Fruit fly (Drosophila melanogaster) whole organism, embryonic: ENCODE results near the gene Hsp110.

Experiments
- Asciz ChIP-seq: fragments of 200-800 bp; sonication (Bioruptor generic); optimal IDR thresholded peaks from 2 replicates; lab custom pipeline; 2017; ENCODE audit warnings: missing biosample characterization, mild to moderate bottlenecking, missing genetic modification characterization, missing genetic modification reagents
- Awh ChIP-seq: fragments of 200-800 bp; sonication (Bioruptor generic); IDR thresholded peaks from 2 replicates; pipeline ENCODE4, ENCODE4 v1.3.6; 2022; ENCODE audit warnings: missing biosample characterization, missing genetic modification characterization
- BEAF-32 ChIP-seq: fragments of 200-800 bp; sonication (Bioruptor generic); optimal IDR thresholded peaks from 3 replicates; lab custom pipeline; 2017; ENCODE audit warnings: missing biosample characterization, missing genetic modification characterization, mild to moderate bottlenecking, moderate library complexity, missing genetic modification reagents
- Bteb2 ChIP-seq: fragments of 200-800 bp; sonication (Bioruptor generic); optimal IDR thresholded peaks from 2 replicates; lab custom pipeline; 2016; ENCODE audit warnings: missing biosample characterization, missing genetic modification characterization
- CG11247 ChIP-seq: fragments of 200-800 bp; sonication (Bioruptor generic); IDR thresholded peaks from 2 replicates; pipeline ENCODE4 v1.3.6; 2022; ENCODE audit warnings: missing biosample characterization, missing genetic modification characterization
- CG12219 ChIP-seq: fragments of 200-800 bp; sonication (Bioruptor generic); optimal IDR thresholded peaks from 3 replicates; lab custom pipeline; 2018; ENCODE audit warnings: missing biosample characterization, mild to moderate bottlenecking, missing genetic modification characterization
- CG2875 ChIP-seq: fragments of 200-800 bp; sonication (Bioruptor generic); optimal IDR thresholded peaks from 2 replicates; lab custom pipeline; 2017; ENCODE audit warnings: missing biosample characterization, mild to moderate bottlenecking, missing genetic modification characterization, missing genetic modification reagents
- CG31441 ChIP-seq: fragments of 200-800 bp; sonication (Bioruptor generic); IDR thresholded peaks from 2 replicates; pipeline ENCODE4 v1.3.6; 2022; ENCODE audit warnings: missing biosample characterization, missing genetic modification characterization
- CG33213 ChIP-seq: fragments of 200-800 bp; sonication (Bioruptor generic); optimal IDR thresholded peaks from 3 replicates; lab custom pipeline; 2016; ENCODE audit warnings: missing biosample characterization, missing genetic modification characterization
- CG6765 ChIP-seq: fragments of 200-800 bp; sonication (Bioruptor generic); optimal IDR thresholded peaks from 3 replicates; lab custom pipeline; 2017; ENCODE audit warnings: missing biosample characterization, mild to moderate bottlenecking, missing genetic modification characterization
- CG7928 ChIP-seq: fragments of 200-800 bp; sonication (Bioruptor generic); optimal IDR thresholded peaks from 2 replicates; lab custom pipeline; 2017; ENCODE audit warnings: missing biosample characterization, mild to moderate bottlenecking, missing genetic modification characterization
- CG8359 ChIP-seq: fragments of 200-800 bp; sonication (Bioruptor generic); optimal IDR thresholded peaks from 2 replicates; lab custom pipeline; 2017; ENCODE audit warnings: missing biosample characterization, mild to moderate bottlenecking, missing genetic modification characterization, borderline replicate concordance
- CG8388 ChIP-seq: fragments of 200-800 bp; sonication (Bioruptor generic); optimal IDR thresholded peaks from 2 replicates; lab custom pipeline; 2019; ENCODE audit warnings: missing biosample characterization, mild to moderate bottlenecking, missing genetic modification characterization, moderate library complexity
- CG8924 ChIP-seq: fragments of 200-800 bp; optimal IDR thresholded peaks from 3 replicates; lab custom pipeline; 2019; ENCODE audit warnings: missing biosample characterization, mild to moderate bottlenecking, missing genetic modification characterization, moderate library complexity
- Ets97D ChIP-seq: fragments of 200-800 bp; sonication (Bioruptor generic); optimal IDR thresholded peaks from 3 replicates; lab custom pipeline; 2016; ENCODE audit warnings: missing biosample characterization, missing genetic modification characterization
- Hmr ChIP-seq: fragments of 200-800 bp; sonication (Bioruptor generic); optimal IDR thresholded peaks from 3 replicates; lab custom pipeline; 2017; ENCODE audit warnings: mild to moderate bottlenecking, missing biosample characterization, missing genetic modification reagents, missing genetic modification characterization
- Hmx ChIP-seq: fragments of 200-800 bp; sonication (Bioruptor generic); optimal IDR thresholded peaks from 2 replicates; lab custom pipeline; 2016; ENCODE audit warnings: missing biosample characterization, missing genetic modification characterization
- MBD-R2 ChIP-seq: fragments of 200-800 bp; sonication (Bioruptor generic); IDR thresholded peaks from 2 replicates; pipeline ENCODE4 v1.3.6; 2022; ENCODE audit warnings: missing biosample characterization, missing genetic modification characterization
- NC2β ChIP-seq: fragments of 200-800 bp; sonication (Bioruptor generic); optimal IDR thresholded peaks from 2 replicates; lab custom pipeline; 2016; ENCODE audit warnings: missing biosample characterization, missing genetic modification characterization
- NFAT ChIP-seq: fragments of 200-800 bp; sonication (Bioruptor generic); IDR thresholded peaks from 2 replicates; pipeline ENCODE4 v1.3.6; 2022; ENCODE audit warnings: missing biosample characterization, missing genetic modification characterization
- Nf-YA ChIP-seq: fragments of 200-800 bp; sonication (Bioruptor generic); IDR thresholded peaks from 2 replicates; pipeline ENCODE4 v1.3.6; 2022; ENCODE audit warnings: missing biosample characterization, missing genetic modification characterization
- Optix ChIP-seq: fragments of 200-800 bp; sonication (Bioruptor generic); IDR thresholded peaks from 3 replicates; pipeline ENCODE4 v1.3.6; 2022; ENCODE audit warnings: missing biosample characterization, missing genetic modification characterization
- Pdp1 ChIP-seq, 2 experiments: fragments of 200-800 bp; sonication (Bioruptor generic); optimal IDR thresholded peaks; 3 replicates each; lab custom pipeline; 2016; ENCODE audit warnings: missing biosample characterization in 2 of 2, missing genetic modification characterization in 2 of 2, mild to moderate bottlenecking in 1 of 2, moderate library complexity in 1 of 2
- Rfx ChIP-seq: fragments of 200-800 bp; sonication (Bioruptor generic); IDR thresholded peaks from 2 replicates; pipeline ENCODE4 v1.3.6; 2022; ENCODE audit warnings: missing biosample characterization, missing genetic modification characterization
- Sry-δ ChIP-seq: fragments of 200-800 bp; sonication (Bioruptor generic); optimal IDR thresholded peaks from 2 replicates; lab custom pipeline; 2016; ENCODE audit warnings: missing biosample characterization, missing genetic modification characterization
- abd-A ChIP-seq: fragments of 200-800 bp; sonication (Bioruptor generic); optimal IDR thresholded peaks from 3 replicates; lab custom pipeline; 2019; ENCODE audit warnings: missing biosample characterization, mild to moderate bottlenecking, missing genetic modification characterization, moderate library complexity
- az2 ChIP-seq: fragments of 200-800 bp; sonication (Bioruptor generic); optimal IDR thresholded peaks from 3 replicates; lab custom pipeline; 2016; ENCODE audit warnings: missing biosample characterization, missing genetic modification characterization
- chm ChIP-seq: fragments of 200-800 bp; sonication (Bioruptor generic); IDR thresholded peaks from 2 replicates; pipeline ENCODE4 v1.3.6; 2022; ENCODE audit warnings: missing biosample characterization, missing genetic modification characterization
- crol ChIP-seq: fragments of 200-800 bp; sonication (Bioruptor generic); IDR thresholded peaks from 2 replicates; pipeline ENCODE4 v1.3.6; 2022; ENCODE audit warnings: missing biosample characterization, missing genetic modification characterization
- cwo ChIP-seq: fragments of 200-800 bp; sonication (Bioruptor generic); optimal IDR thresholded peaks from 3 replicates; lab custom pipeline; 2017; ENCODE audit warnings: missing biosample characterization, missing genetic modification characterization, mild to moderate bottlenecking, moderate library complexity, missing genetic modification reagents
- disco-r ChIP-seq: fragments of 200-800 bp; sonication (Bioruptor generic); optimal IDR thresholded peaks from 2 replicates; lab custom pipeline; 2016; ENCODE audit warnings: missing biosample characterization, missing genetic modification characterization
- dm ChIP-seq: fragments of 200-800 bp; sonication (Bioruptor generic); optimal IDR thresholded peaks from 3 replicates; lab custom pipeline; 2016; ENCODE audit warnings: missing biosample characterization, missing genetic modification characterization
- dmrt99B ChIP-seq: fragments of 200-800 bp; sonication (Bioruptor generic); optimal IDR thresholded peaks from 2 replicates; lab custom pipeline; 2018; ENCODE audit warnings: missing biosample characterization, mild to moderate bottlenecking, missing genetic modification characterization, moderate library complexity
- dpn ChIP-seq, 2 experiments: fragments of 200-800 bp; sonication (Bioruptor generic); optimal IDR thresholded peaks; 3 replicates each; lab custom pipeline; 2016; ENCODE audit warnings: missing biosample characterization in 2 of 2, missing genetic modification characterization in 2 of 2
- fd64A ChIP-seq: fragments of 200-800 bp; sonication (Bioruptor generic); optimal IDR thresholded peaks from 3 replicates; lab custom pipeline; 2018; ENCODE audit warnings: missing biosample characterization, mild to moderate bottlenecking, missing genetic modification characterization
- fd96Cb ChIP-seq: fragments of 200-800 bp; sonication (Bioruptor generic); optimal IDR thresholded peaks from 2 replicates; lab custom pipeline; 2018; ENCODE audit warnings: missing biosample characterization, mild to moderate bottlenecking, missing genetic modification characterization, moderate library complexity
- fru ChIP-seq: fragments of >200 bp; optimal IDR thresholded peaks from 2 replicates; lab custom pipeline; 2017
- fu2 ChIP-seq: fragments of 200-800 bp; sonication (Bioruptor generic); optimal IDR thresholded peaks from 2 replicates; lab custom pipeline; 2016; ENCODE audit warnings: missing biosample characterization, missing genetic modification characterization
- kah ChIP-seq: fragments of 200-800 bp; sonication (Bioruptor generic); optimal IDR thresholded peaks from 2 replicates; lab custom pipeline; 2018; ENCODE audit warnings: missing biosample characterization, mild to moderate bottlenecking, missing genetic modification characterization
- pnt ChIP-seq: fragments of 200-800 bp; sonication (Bioruptor generic); optimal IDR thresholded peaks from 3 replicates; lab custom pipeline; 2016; ENCODE audit warnings: missing biosample characterization, missing genetic modification characterization
- ranshi ChIP-seq: fragments of 200-800 bp; sonication (Bioruptor generic); IDR thresholded peaks from 2 replicates; pipeline ENCODE4 v1.3.6; 2022; ENCODE audit warnings: missing biosample characterization, missing genetic modification characterization
- scrt ChIP-seq: fragments of 200-800 bp; sonication (Bioruptor generic); optimal IDR thresholded peaks from 2 replicates; lab custom pipeline; 2018; ENCODE audit warnings: missing biosample characterization, mild to moderate bottlenecking, missing genetic modification characterization, moderate library complexity
- sqz ChIP-seq: fragments of 200-800 bp; sonication (Bioruptor generic); optimal IDR thresholded peaks from 3 replicates; lab custom pipeline; 2018; ENCODE audit warnings: missing biosample characterization, mild to moderate bottlenecking, missing genetic modification characterization
- sr ChIP-seq: fragments of 200-800 bp; sonication (Bioruptor generic); IDR thresholded peaks from 3 replicates; pipeline ENCODE4 v1.3.6; 2022; ENCODE audit warnings: missing biosample characterization, missing genetic modification characterization
- unc-4 ChIP-seq: fragments of 200-800 bp; sonication (Bioruptor generic); IDR thresholded peaks from 2 replicates; pipeline ENCODE4 v1.3.6; 2022; ENCODE audit warnings: missing biosample characterization, missing genetic modification characterization; ENCODE audit not compliant: partially characterized antibody
- wdn ChIP-seq: fragments of 200-800 bp; sonication (Bioruptor generic); IDR thresholded peaks from 2 replicates; pipeline ENCODE4 v1.3.6; 2022; ENCODE audit warnings: missing biosample characterization, missing genetic modification characterization
- zfh2 ChIP-seq: fragments of 200-800 bp; sonication (Bioruptor generic); optimal IDR thresholded peaks from 2 replicates; lab custom pipeline; 2016; ENCODE audit warnings: missing biosample characterization, missing genetic modification characterization

Hsp110 gene

DNA sequence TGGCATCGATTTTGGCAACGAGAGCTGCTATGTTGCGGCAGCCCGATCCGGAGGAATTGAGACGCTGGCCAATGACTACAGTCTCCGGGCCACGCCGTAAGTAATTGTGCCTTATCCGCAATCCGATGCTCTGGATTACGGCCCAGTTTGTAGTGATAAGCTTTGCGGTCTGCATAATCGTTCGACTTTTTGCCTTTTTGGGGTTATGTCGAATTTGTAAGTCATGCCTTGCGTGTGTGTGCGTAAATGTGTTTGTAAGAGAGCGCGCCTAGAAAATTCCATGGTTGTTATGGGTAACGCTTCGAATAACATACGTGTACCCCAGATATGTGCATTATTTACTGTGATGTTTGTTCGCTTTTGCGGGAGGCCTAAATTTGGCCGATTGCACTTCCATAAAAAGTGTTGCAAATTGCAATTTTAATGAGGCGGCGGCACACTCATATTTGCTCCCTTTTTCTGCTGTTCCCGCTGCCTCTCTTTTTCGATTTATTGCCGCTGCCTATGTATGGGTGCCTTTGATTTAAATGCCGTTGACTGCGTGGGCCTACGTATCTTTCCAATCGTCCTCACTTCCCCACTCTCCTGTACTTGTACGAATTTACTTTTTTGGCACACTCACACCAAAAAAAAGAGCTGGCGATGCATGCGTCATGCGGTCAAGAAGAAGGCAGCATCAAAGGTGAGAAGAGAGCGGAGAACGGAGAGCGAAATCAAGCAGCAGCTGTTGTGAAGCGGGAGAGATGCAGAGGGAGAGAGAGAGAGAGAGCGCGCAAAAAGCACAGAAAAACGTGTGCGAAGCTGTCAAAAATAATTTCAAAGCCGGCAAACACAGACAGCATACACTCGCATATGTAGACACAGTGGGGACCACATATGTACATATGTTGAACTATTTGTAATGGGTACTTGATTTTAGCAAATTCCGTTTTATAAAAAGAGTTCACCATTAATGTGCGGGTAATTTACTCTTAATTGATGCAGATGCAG, 1.1 kb downstream of the Hsp110 start (continued):
- TF ChIP-seq fru (lab: Kevin White, UChicago) (no peak), unc-4 (GFP tag; lab: Robert Waterston, UW) (0 out of 2 replicates have a peak, but pooled peaks have one; percentile 29), chm (peak; percentile 43; the same call in 1 of the 2 replicates), Pdp1 (GFP tag; optimal IDR thresholded peaks at IDR 0.05; lab: Kevin White, UChicago) (peak in 1 of 2 experiments; percentile 91), Optix (GFP tag; lab: Robert Waterston, UW) (no peak), fd64A (GFP tag; lab: Kevin White, UChicago) (no peak), CG12219 (GFP tag; lab: Kevin White, UChicago) (peak; percentile 16), cwo (GFP tag; lab: Kevin White, UChicago) (peak; percentile 79), ranshi (no peak), CG33213 (no peak), crol (peak; percentile 67), Hmx (GFP tag; lab: Kevin White, UChicago) (no peak), dm (GFP tag; lab: Kevin White, UChicago) (peak; percentile 41), CG6765 (peak; percentile 2), dmrt99B (tag; lab: Kevin White, UChicago) (no peak), sqz (GFP tag; lab: Kevin White, UChicago) (peak; percentile 17), Rfx (GFP tag; lab: Robert Waterston, UW) (peak; percentile 51), CG8388 (GFP tag; lab: Kevin White, UChicago) (no peak), kah (GFP tag; lab: Kevin White, UChicago) (peak; percentile 35), scrt (GFP tag; lab: Kevin White, UChicago) (no peak), MBD-R2 (GFP tag; lab: Robert Waterston, UW) (peak; percentile 40), NC2β (GFP tag; lab: Kevin White, UChicago) (no peak), CG8924 (tag; lab: Kevin White, UChicago) (peak; percentile 12), Awh (GFP tag; lab: Robert Waterston, UW) (peak; percentile 11; the same call in 1 of the 2 replicates)

DNA sequence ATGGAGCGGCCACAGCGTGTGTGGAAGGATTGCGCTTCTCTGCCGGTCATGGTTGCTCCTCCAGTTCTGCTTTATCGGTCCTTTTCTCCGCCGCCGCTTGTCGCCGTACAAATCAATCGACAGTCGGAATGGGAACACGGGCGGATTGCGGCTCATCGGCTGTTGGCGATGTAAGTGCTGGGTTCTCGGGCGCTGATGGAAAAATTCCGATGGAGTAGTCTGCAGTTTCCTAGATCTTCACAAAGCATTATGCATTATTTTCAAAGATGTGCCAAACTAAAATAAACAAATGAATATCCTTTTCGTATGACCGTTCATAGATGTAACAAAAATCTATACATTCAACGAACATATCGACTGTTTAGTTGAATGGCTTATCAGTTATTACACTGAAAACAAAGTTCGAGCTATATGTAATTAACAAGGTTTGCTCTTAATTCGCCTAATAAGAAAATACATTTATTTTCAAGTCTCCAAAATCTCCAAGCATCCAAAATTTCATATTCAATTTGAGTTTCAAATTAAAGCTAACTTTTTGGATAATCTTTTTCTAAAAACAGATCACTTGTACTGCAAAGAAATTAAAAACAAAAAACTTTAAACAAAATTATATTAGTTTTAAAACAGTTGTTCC, 12.9 kb downstream of the Hsp110 start, which contains the start of gene Neurl4:
Neurl4 (minus strand) TSS at position 273 of the 634 bp plus-strand sequence.
- TF ChIP-seq sr (GFP tag; lab: Robert Waterston, UW) (no peak), dpn (GFP tag; optimal IDR thresholded peaks at IDR 0.05; lab: Kevin White, UChicago) (peak; percentile 58 to 80), CG8359 (GFP tag; lab: Kevin White, UChicago) (no peak), CG7928 (GFP tag; lab: Kevin White, UChicago) (no peak), CG2875 (GFP tag; lab: Kevin White, UChicago) (no peak), pnt (peak; percentile 61), zfh2 (peak; percentile 29), BEAF-32 (GFP tag; lab: Kevin White, UChicago) (peak; percentile 51), fu2 (peak; percentile 66), Sry-δ (peak; percentile 46), Bteb2 (peak; percentile 61), fd96Cb (peak; percentile 47), CG11247 (GFP tag; lab: Robert Waterston, UW) (peak; percentile 34; the same call in 1 of the 2 replicates), abd-A (tag; lab: Kevin White, UChicago) (no peak), Ets97D (GFP tag; lab: Kevin White, UChicago) (peak; percentile 8), Hmr (no peak), Nf-YA (GFP tag; lab: Robert Waterston, UW) (peak; percentile 50; the same call in 1 of the 2 replicates), az2 (GFP tag; lab: Kevin White, UChicago) (peak; percentile 70), NFAT (GFP tag; lab: Robert Waterston, UW) (0 out of 2 replicates have a peak, but pooled peaks have one; percentile 4), CG31441 (peak; percentile 90), Asciz (GFP tag; lab: Kevin White, UChicago) (no peak), wdn (GFP tag; lab: Robert Waterston, UW) (peak; percentile 25; the same call in 1 of the 2 replicates), disco-r (GFP tag; lab: Kevin White, UChicago) (no peak)
